Worm (Caenorhabditis elegans): ENCODE results near the gene itm-2.

Gene itm-2

DNA sequence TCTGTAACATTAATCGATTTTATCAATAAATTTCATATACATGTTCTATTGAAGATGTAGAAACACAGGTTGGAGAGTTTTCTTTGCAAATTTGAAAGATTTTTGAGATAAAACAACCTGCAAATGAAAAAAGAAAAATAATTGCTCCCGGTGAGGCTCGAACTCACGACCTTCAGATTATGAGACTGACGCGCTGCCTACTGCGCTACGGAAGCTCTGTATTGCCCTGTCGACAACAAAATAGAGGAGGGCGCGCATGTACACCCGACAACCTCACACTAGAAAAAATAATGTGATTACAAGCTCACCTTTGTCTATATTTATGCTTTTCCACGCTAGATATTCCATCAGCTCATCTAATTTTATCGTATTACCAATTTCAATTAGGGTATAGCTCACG lies 37.7 kb upstream of the itm-2 start (continued):
- no peak for TF ChIP-seq mep-1 (tag; optimal IDR thresholded peaks at IDR 0.05)
- no peak for TF ChIP-seq T20F7.1 (GFP tag; optimal IDR thresholded peaks at IDR 0.05)
- 0 out of 2 replicates have a peak, but pooled peaks have one; percentile 27 for TF ChIP-seq nhr-42 (GFP tag; IDR thresholded peaks at IDR 0.05)
- no peak for TF ChIP-seq daf-8 (GFP tag; IDR thresholded peaks at IDR 0.05)
- no peak for TF ChIP-seq pqm-1 (tag; optimal IDR thresholded peaks at IDR 0.05)
- no peak for TF ChIP-seq nhr-10 (tag; optimal IDR thresholded peaks at IDR 0.05)
- TF ChIP-seq zip-2 (tag; optimal IDR thresholded peaks at IDR 0.05) = no peak
- no peak for TF ChIP-seq attf-4 (tag; optimal IDR thresholded peaks at IDR 0.05)
- TF ChIP-seq ctbp-1 (GFP tag; IDR thresholded peaks at IDR 0.05) = 0 out of 2 replicates have a peak, but pooled peaks have one; percentile 41
- TF ChIP-seq lim-7 (GFP tag; IDR thresholded peaks at IDR 0.05) = peak; percentile 82
- TF ChIP-seq tra-1 (GFP tag; IDR thresholded peaks at IDR 0.05) = peak; percentile 69; the same call in 1 of the 2 replicates
- 0 out of 2 replicates have a peak, but pooled peaks have one; percentile 30 for TF ChIP-seq lin-1 (GFP tag; IDR thresholded peaks at IDR 0.05)
- TF ChIP-seq F10B5.3 (tag; optimal IDR thresholded peaks at IDR 0.05) = peak; percentile 11
- no peak for TF ChIP-seq sdz-12 (GFP tag; optimal IDR thresholded peaks at IDR 0.05)
- no peak for TF ChIP-seq lin-13 (GFP tag; optimal IDR thresholded peaks at IDR 0.05)
- no peak for TF ChIP-seq unc-62 (GFP tag; optimal IDR thresholded peaks at IDR 0.05 in 1 of 2)
- no peak for TF ChIP-seq unc-62 (tag; optimal IDR thresholded peaks at IDR 0.05)
- TF ChIP-seq nhr-76 (tag; optimal IDR thresholded peaks at IDR 0.05) = no peak
- peak; percentile 88 for TF ChIP-seq snpc-1.2 (GFP tag; IDR thresholded peaks at IDR 0.05)
- TF ChIP-seq nhr-102 (tag; optimal IDR thresholded peaks at IDR 0.05) = no peak
- no peak for TF ChIP-seq egl-27 (tag; optimal IDR thresholded peaks at IDR 0.05)
- TF ChIP-seq zfp-2 (tag; optimal IDR thresholded peaks at IDR 0.05) = no peak
- TF ChIP-seq nhr-48 (tag; optimal IDR thresholded peaks at IDR 0.05) = no peak
- 0 out of 2 replicates have a peak, but pooled peaks have one; percentile 27 for TF ChIP-seq Y75B8A.6 (GFP tag; IDR thresholded peaks at IDR 0.05)
- TF ChIP-seq nhr-237 (tag; optimal IDR thresholded peaks at IDR 0.05) = no peak
- TF ChIP-seq F49E8.2 (tag; optimal IDR thresholded peaks at IDR 0.05; ENCODE audit: borderline replicate concordance) = no peak
- TF ChIP-seq F44E2.7 (GFP tag; IDR thresholded peaks at IDR 0.05) = no peak
- peak; percentile 11 for TF ChIP-seq duxl-1 (tag; optimal IDR thresholded peaks at IDR 0.05; ENCODE audit: poor library complexity)
- peak; percentile 73 for TF ChIP-seq arid-1 (GFP tag; conservative IDR thresholded peaks at IDR 0.05)
- TF ChIP-seq hif-1 (tag; optimal IDR thresholded peaks at IDR 0.05) = no peak
- no peak for TF ChIP-seq ama-1 (optimal IDR thresholded peaks at IDR 0.05)
- TF ChIP-seq spr-1 (tag; optimal IDR thresholded peaks at IDR 0.05) = peak; percentile 28
- no peak for TF ChIP-seq nhr-28 (tag; optimal IDR thresholded peaks at IDR 0.05)
- no peak for TF ChIP-seq ceh-62 (tag; optimal IDR thresholded peaks at IDR 0.05)
- TF ChIP-seq gei-8 (GFP tag; optimal IDR thresholded peaks at IDR 0.05) = peak; percentile 7
- TF ChIP-seq dmd-6 (GFP tag; IDR thresholded peaks at IDR 0.05) = peak; percentile 27; the same call in 1 of the 2 replicates
- TF ChIP-seq lir-3 (tag; optimal IDR thresholded peaks at IDR 0.05) = no peak
- 0 out of 2 replicates have a peak, but pooled peaks have one; percentile 56 for TF ChIP-seq zfp-3 (GFP tag; conservative IDR thresholded peaks at IDR 0.05)
- TF ChIP-seq hmg-1.1 (GFP tag; IDR thresholded peaks at IDR 0.05) = peak; percentile 56
- 0 out of 2 replicates have a peak, but pooled peaks have one; percentile 52 for TF ChIP-seq F26F4.8 (GFP tag; conservative IDR thresholded peaks at IDR 0.05)
- TF ChIP-seq fkh-10 (GFP tag; optimal IDR thresholded peaks at IDR 0.05) = no peak
- peak in 1 of 2 experiments; percentile 73; a peak in 1 of 4 replicates for TF ChIP-seq madf-5 (GFP tag; IDR thresholded peaks at IDR 0.05)
- TF ChIP-seq pha-4 (GFP tag; IDR thresholded peaks at IDR 0.05) = no peak; the same call in 1 of the 2 replicates
- no peak for TF ChIP-seq pha-4 (tag; optimal IDR thresholded peaks at IDR 0.05)
- TF ChIP-seq unc-39 (tag; optimal IDR thresholded peaks at IDR 0.05) = no peak
- no peak for TF ChIP-seq lin-38 (GFP tag; IDR thresholded peaks at IDR 0.05)
- TF ChIP-seq dmd-9 (GFP tag; IDR thresholded peaks at IDR 0.05) = peak; percentile 51; the same call in 1 of the 2 replicates
- peak; percentile 52 for TF ChIP-seq spr-3 (GFP tag; optimal IDR thresholded peaks at IDR 0.05)
- TF ChIP-seq ceh-28 (tag; optimal IDR thresholded peaks at IDR 0.05) = no peak
- no peak for TF ChIP-seq snpc-4 (tag; optimal IDR thresholded peaks at IDR 0.05)
- no peak for TF ChIP-seq lin-29 (GFP tag; IDR thresholded peaks at IDR 0.05)
- TF ChIP-seq ZK546.5 (tag; optimal IDR thresholded peaks at IDR 0.05) = no peak

All from whole organism, L4 larva.